Worm (Caenorhabditis elegans): ENCODE data around the gene C30G4.4.

- TF ChIP-seq tab-1 (GFP tag; IDR thresholded peaks at IDR 0.05) (no peak), klf-2 (GFP tag; conservative IDR thresholded peaks at IDR 0.05) (no peak), med-1 (GFP tag; optimal IDR thresholded peaks at IDR 0.05; ENCODE audit: insufficient read depth) (no peak), flt-1 (GFP tag; IDR thresholded peaks at IDR 0.05) (no peak)
Observed at ce11 chrX:17093199-17093598, 21.2 kb upstream of the C30G4.4 start, which contains the start of gene C08A9.3.
